Worm (Caenorhabditis elegans) whole organism, early embryonic: ENCODE data around the gene fre-1.

ENCODE experiments used
- B0310.2 ChIP-seq: sonication (generic microtip); optimal IDR thresholded peaks from 2 replicates; lab custom pipeline; 2016; ENCODE audit warnings: mild to moderate bottlenecking, missing genetic modification characterization, missing compliant biosample characterization
- F13C5.2 ChIP-seq: sonication (generic microtip); optimal IDR thresholded peaks from 2 replicates; lab custom pipeline; 2017; ENCODE audit warnings: mild to moderate bottlenecking, missing genetic modification characterization, inconsistent platforms, missing compliant biosample characterization
- aly-1 ChIP-seq: sonication (generic microtip); optimal IDR thresholded peaks from 2 replicates; lab custom pipeline; 2016; ENCODE audit warnings: missing genetic modification characterization, missing compliant biosample characterization
- ama-1 ChIP-seq: fragments of 150-350 bp; optimal IDR thresholded peaks from 2 replicates; lab custom pipeline; 2014
- ceh-13 ChIP-seq: fragments of 200-800 bp; sonication (Bioruptor generic); optimal IDR thresholded peaks from 2 replicates; lab custom pipeline; 2018; ENCODE audit warnings: mild to moderate bottlenecking, missing genetic modification characterization, missing compliant biosample characterization
- ceh-36 ChIP-seq: sonication (generic microtip); optimal IDR thresholded peaks from 2 replicates; lab custom pipeline; 2016; ENCODE audit warnings: missing genetic modification characterization, inconsistent platforms, missing compliant biosample characterization
- ets-7 ChIP-seq: sonication (generic microtip); optimal IDR thresholded peaks from 2 replicates; lab custom pipeline; 2016; ENCODE audit warnings: missing genotype, missing genetic modification characterization, missing compliant biosample characterization
- flt-1 ChIP-seq: fragments of 200-800 bp; sonication (Bioruptor generic); IDR thresholded peaks from 2 replicates; pipeline ENCODE4 v1.3.6; 2022; ENCODE audit warnings: missing genetic modification characterization, missing compliant biosample characterization
- hmbx-1 ChIP-seq: sonication (generic microtip); optimal IDR thresholded peaks from 2 replicates; lab custom pipeline; 2016; ENCODE audit warnings: mild to moderate bottlenecking, missing genetic modification characterization, missing compliant biosample characterization
- hmg-4 ChIP-seq: fragments of 200-800 bp; sonication (Bioruptor generic); optimal IDR thresholded peaks from 2 replicates; lab custom pipeline; 2018; ENCODE audit warnings: mild to moderate bottlenecking, missing genetic modification characterization, missing compliant biosample characterization
- hnd-1 ChIP-seq: sonication (generic microtip); optimal IDR thresholded peaks from 2 replicates; lab custom pipeline; 2016; ENCODE audit warnings: missing genetic modification characterization, missing compliant biosample characterization
- pes-1 ChIP-seq: fragments of 200-800 bp; sonication (Bioruptor generic); IDR thresholded peaks from 2 replicates; pipeline ENCODE4 v1.3.6; 2022; ENCODE audit warnings: missing genetic modification reagents, missing genetic modification characterization, missing compliant biosample characterization
- scrt-1 ChIP-seq: fragments of 200-800 bp; sonication (Bioruptor generic); IDR thresholded peaks from 2 replicates; pipeline ENCODE4 v1.3.6; 2022; ENCODE audit warnings: missing genetic modification characterization, missing compliant biosample characterization
- sea-1 ChIP-seq: fragments of 200-800 bp; sonication (Bioruptor generic); conservative IDR thresholded peaks from 2 replicates; pipeline ENCODE4 v1.3.6; 2022; ENCODE audit warnings: missing genetic modification characterization, missing compliant biosample characterization
- tbx-11 ChIP-seq: fragments of 200-800 bp; sonication (Bioruptor generic); IDR thresholded peaks from 2 replicates; pipeline ENCODE4 v1.3.6; 2022; ENCODE audit warnings: missing genetic modification characterization, missing compliant biosample characterization
- tbx-37 ChIP-seq: fragments of 200-800 bp; sonication (Bioruptor generic); conservative IDR thresholded peaks from 2 replicates; pipeline ENCODE4 v1.3.6; 2022; ENCODE audit warnings: missing genetic modification reagents, missing genetic modification characterization, missing compliant biosample characterization
- tra-4 ChIP-seq: sonication (generic microtip); optimal IDR thresholded peaks from 2 replicates; lab custom pipeline; 2017; ENCODE audit warnings: missing genetic modification characterization, missing compliant biosample characterization

fre-1 gene

ce11 chrV:20097164-20097563, 9.6 kb upstream of the fre-1 start:
- TF ChIP-seq flt-1 (GFP tag; lab: Robert Waterston, UW) (no peak), sea-1 (GFP tag; lab: Robert Waterston, UW) (no peak), tbx-37 (GFP tag; lab: Robert Waterston, UW) (no peak), hmbx-1 (tag; lab: Kevin White, UChicago) (no peak), hmg-4 (GFP tag; lab: Kevin White, UChicago) (no peak), tbx-11 (GFP tag; lab: Robert Waterston, UW) (no peak), ama-1 (lab: Kevin White, UChicago) (no peak), B0310.2 (tag; lab: Kevin White, UChicago) (no peak), F13C5.2 (tag; lab: Kevin White, UChicago) (no peak)

- no peak for TF ChIP-seq ama-1 (lab: Kevin White, UChicago)
- no peak for TF ChIP-seq flt-1 (GFP tag; lab: Robert Waterston, UW)
- no peak for TF ChIP-seq ets-7
- TF ChIP-seq B0310.2 (tag; lab: Kevin White, UChicago) = no peak
- no peak for TF ChIP-seq hmg-4 (GFP tag; lab: Kevin White, UChicago)
- no peak for TF ChIP-seq tra-4
- TF ChIP-seq tbx-11 (GFP tag; lab: Robert Waterston, UW) = no peak
- TF ChIP-seq scrt-1 (GFP tag; lab: Robert Waterston, UW) = no peak
Measured at ce11 chrV:20094908-20095307, 7.4 kb upstream of the fre-1 start, which contains the start of gene nlp-69. TSS of gene nlp-69 (minus strand) at chrV:20095008.

- no peak for TF ChIP-seq flt-1 (GFP tag; lab: Robert Waterston, UW)
- TF ChIP-seq hmg-4 (GFP tag; lab: Kevin White, UChicago) = no peak
- TF ChIP-seq hmbx-1 (tag; lab: Kevin White, UChicago) = no peak
- TF ChIP-seq B0310.2 (tag; lab: Kevin White, UChicago) = no peak
- TF ChIP-seq aly-1 (tag; lab: Kevin White, UChicago) = no peak
- no peak for TF ChIP-seq hnd-1 (tag; lab: Kevin White, UChicago)
- no peak for TF ChIP-seq tbx-37 (GFP tag; lab: Robert Waterston, UW)
Measured at ce11 chrV:20093940-20094339, 6.4 kb upstream of the fre-1 start.

- TF ChIP-seq tra-4 = no peak
Measured at ce11 chrV:20090698-20091313, 3.3 kb upstream of the fre-1 start, which contains the start of the genes dcs-1 and sec-23. TSS of gene dcs-1 (minus strand) at chrV:20090743. TSS of gene sec-23 (plus strand) at chrV:20091263.

- TF ChIP-seq F13C5.2 (tag; lab: Kevin White, UChicago) = no peak
- no peak for TF ChIP-seq tra-4
- TF ChIP-seq B0310.2 (tag; lab: Kevin White, UChicago) = no peak
- no peak for TF ChIP-seq hmbx-1 (tag; lab: Kevin White, UChicago)
- TF ChIP-seq flt-1 (GFP tag; lab: Robert Waterston, UW) = no peak
- no peak for TF ChIP-seq hmg-4 (GFP tag; lab: Kevin White, UChicago)
- TF ChIP-seq tbx-11 (GFP tag; lab: Robert Waterston, UW) = no peak
- TF ChIP-seq pes-1 (GFP tag; lab: Robert Waterston, UW) = no peak
- no peak for TF ChIP-seq tbx-37 (GFP tag; lab: Robert Waterston, UW)
Measured at ce11 chrV:20074345-20074744, 13.2 kb downstream of the fre-1 start.

- no peak for TF ChIP-seq scrt-1 (GFP tag; lab: Robert Waterston, UW)
- TF ChIP-seq aly-1 (tag; lab: Kevin White, UChicago) = no peak
- no peak for TF ChIP-seq ceh-13
- no peak for TF ChIP-seq F13C5.2 (tag; lab: Kevin White, UChicago)
- TF ChIP-seq tra-4 = no peak
- TF ChIP-seq tbx-37 (GFP tag; lab: Robert Waterston, UW) = no peak
- no peak for TF ChIP-seq flt-1 (GFP tag; lab: Robert Waterston, UW)
- TF ChIP-seq pes-1 (GFP tag; lab: Robert Waterston, UW) = no peak
- no peak for TF ChIP-seq ama-1 (lab: Kevin White, UChicago)
- TF ChIP-seq B0310.2 (tag; lab: Kevin White, UChicago) = no peak
- no peak for TF ChIP-seq hnd-1 (tag; lab: Kevin White, UChicago)
- TF ChIP-seq hmg-4 (GFP tag; lab: Kevin White, UChicago) = no peak
- TF ChIP-seq hmbx-1 (tag; lab: Kevin White, UChicago) = no peak
- TF ChIP-seq tbx-11 (GFP tag; lab: Robert Waterston, UW) = no peak
Measured at ce11 chrV:20068389-20068788, 19.1 kb downstream of the fre-1 start.

- TF ChIP-seq sea-1 (GFP tag; lab: Robert Waterston, UW) (no peak), tbx-37 (GFP tag; lab: Robert Waterston, UW) (no peak), ama-1 (lab: Kevin White, UChicago) (no peak), B0310.2 (tag; lab: Kevin White, UChicago) (no peak), hmbx-1 (tag; lab: Kevin White, UChicago) (no peak), tbx-11 (GFP tag; lab: Robert Waterston, UW) (no peak), pes-1 (GFP tag; lab: Robert Waterston, UW) (no peak), ceh-13 (no peak), ceh-36 (tag; lab: Kevin White, UChicago) (no peak), hnd-1 (tag; lab: Kevin White, UChicago) (no peak), ets-7 (no peak)
Measured at ce11 chrV:20067075-20067474, 20.5 kb downstream of the fre-1 start.

- TF ChIP-seq pes-1 (GFP tag; lab: Robert Waterston, UW) (no peak), scrt-1 (GFP tag; lab: Robert Waterston, UW) (no peak), tra-4 (no peak)
Measured at ce11 chrV:20065096-20065495, 22.4 kb downstream of the fre-1 start.
